Worm (Caenorhabditis elegans) whole organism, young adult: ENCODE measurements around the gene ceh-21.

Source experiments
- B0019.2 ChIP-seq: fragments of 200-800 bp; sonication (Bioruptor generic); conservative IDR thresholded peaks from 2 replicates; pipeline ENCODE4 v1.3.6; 2022; ENCODE audit warnings: missing genetic modification reagents, missing genetic modification characterization, missing compliant biosample characterization
- B0261.1 ChIP-seq: sonication (generic microtip); optimal IDR thresholded peaks from 2 replicates; lab custom pipeline; 2016; ENCODE audit warnings: mild to moderate bottlenecking, missing genetic modification characterization, moderate library complexity, missing compliant biosample characterization
- B0336.3 ChIP-seq: fragments of 200-800 bp; sonication (Bioruptor generic); IDR thresholded peaks from 2 replicates; pipeline ENCODE4 v1.3.6; 2022; ENCODE audit warnings: missing genetic modification characterization, missing compliant biosample characterization
- C06A6.2 ChIP-seq: fragments of 200-800 bp; sonication (Bioruptor generic); conservative IDR thresholded peaks from 2 replicates; pipeline ENCODE4 v1.3.6; 2022; ENCODE audit warnings: missing genetic modification characterization, missing compliant biosample characterization
- F10E7.11 ChIP-seq: sonication (generic microtip); optimal IDR thresholded peaks from 2 replicates; lab custom pipeline; 2017; ENCODE audit warnings: mild to moderate bottlenecking, missing genetic modification characterization, moderate library complexity, missing compliant biosample characterization
- F39B2.1 ChIP-seq: fragments of 200-800 bp; sonication (Bioruptor generic); IDR thresholded peaks from 2 replicates; pipeline ENCODE4 v1.3.6; 2022; ENCODE audit warnings: missing genetic modification reagents, missing genetic modification characterization, missing compliant biosample characterization
- F49E8.2 ChIP-seq: sonication (generic microtip); optimal IDR thresholded peaks from 3 replicates; lab custom pipeline; 2017; ENCODE audit warnings: missing genetic modification characterization, mild to moderate bottlenecking, missing compliant biosample characterization, antibody characterized with exemption, moderate library complexity; ENCODE audit not compliant: insufficient read depth
- F57A8.1 ChIP-seq: fragments of 200-800 bp; sonication (Bioruptor generic); optimal IDR thresholded peaks from 2 replicates; lab custom pipeline; 2018; ENCODE audit warnings: mild to moderate bottlenecking, missing genetic modification characterization, moderate library complexity, missing compliant biosample characterization
- F57C9.4 ChIP-seq: sonication (generic microtip); optimal IDR thresholded peaks from 2 replicates; lab custom pipeline; 2017; ENCODE audit warnings: mild to moderate bottlenecking, missing genetic modification characterization, missing compliant biosample characterization
- Y53G8AR.9 ChIP-seq: fragments of 200-800 bp; sonication (Bioruptor generic); conservative IDR thresholded peaks from 2 replicates; pipeline ENCODE4 v1.3.6; 2022; ENCODE audit warnings: missing genetic modification reagents, missing genetic modification characterization, missing compliant biosample characterization
- Y56A3A.18 ChIP-seq: fragments of 200-800 bp; sonication (Bioruptor generic); IDR thresholded peaks from 2 replicates; pipeline ENCODE4 v1.3.6; 2022; ENCODE audit warnings: missing genetic modification reagents, missing genetic modification characterization, missing compliant biosample characterization
- ama-1 ChIP-seq, 3 experiments: fragments of 150-350 bp in 1 of 3; sonication (generic microtip) in 2 of 3; optimal IDR thresholded peaks; 2 replicates each; lab custom pipeline; 2014 to 2018; ENCODE audit warnings: missing biosample characterization in 2 of 3, missing genetic modification characterization in 2 of 3, missing genetic modification reagents in 2 of 3
- aptf-2 ChIP-seq: fragments of 200-800 bp; sonication (Bioruptor generic); conservative IDR thresholded peaks from 2 replicates; pipeline ENCODE4 v1.3.6; 2022; ENCODE audit warnings: missing genetic modification reagents, missing genetic modification characterization, missing compliant biosample characterization
- atf-7 ChIP-seq: sonication (generic microtip); optimal IDR thresholded peaks from 2 replicates; lab custom pipeline; 2017; ENCODE audit warnings: mild to moderate bottlenecking, missing genetic modification characterization, missing compliant biosample characterization
- athp-1 ChIP-seq: sonication (generic microtip); optimal IDR thresholded peaks from 2 replicates; lab custom pipeline; 2017; ENCODE audit warnings: mild to moderate bottlenecking, missing genetic modification characterization, missing compliant biosample characterization
- attf-3 ChIP-seq: fragments of 200-800 bp; sonication (Bioruptor generic); conservative IDR thresholded peaks from 2 replicates; pipeline ENCODE4 v1.3.6; 2022; ENCODE audit warnings: missing genetic modification reagents, missing genetic modification characterization, missing compliant biosample characterization
- bed-1 ChIP-seq: fragments of 200-800 bp; sonication (Bioruptor generic); IDR thresholded peaks from 2 replicates; pipeline ENCODE4 v1.3.6; 2022; ENCODE audit warnings: missing genetic modification reagents, missing genetic modification characterization, missing compliant biosample characterization
- bed-2 ChIP-seq: fragments of 200-800 bp; sonication (Bioruptor generic); IDR thresholded peaks from 2 replicates; pipeline ENCODE4 v1.3.6; 2022; ENCODE audit warnings: missing genetic modification reagents, missing genetic modification characterization, missing compliant biosample characterization
- cebp-1 ChIP-seq, 2 experiments: fragments of 200-800 bp in 1 of 2; sonication (Bioruptor generic) in 1 of 2; sonication (generic microtip) in 1 of 2; IDR thresholded peaks in 1 of 2; optimal IDR thresholded peaks in 1 of 2; 2 replicates each; pipeline versions ENCODE4 v1.3.6 to Lab custom; 2017 to 2022; ENCODE audit warnings: missing compliant biosample characterization in 2 of 2, missing genetic modification characterization in 2 of 2, mild to moderate bottlenecking in 1 of 2, missing genetic modification reagents in 1 of 2, moderate library complexity in 1 of 2
- cebp-2 ChIP-seq: fragments of 200-800 bp; sonication (Bioruptor generic); IDR thresholded peaks from 2 replicates; pipeline ENCODE4 v1.3.6; 2022; ENCODE audit warnings: missing genetic modification characterization, missing compliant biosample characterization
- dpff-1 ChIP-seq: sonication (generic microtip); optimal IDR thresholded peaks from 2 replicates; lab custom pipeline; 2017; ENCODE audit warnings: mild to moderate bottlenecking, missing genetic modification characterization, missing compliant biosample characterization
- dpl-1 ChIP-seq: fragments of 150-350 bp; optimal IDR thresholded peaks from 2 replicates; lab custom pipeline; 2014; ENCODE audit warnings: missing biosample characterization, missing genetic modification reagents, missing genetic modification characterization
- ets-4 ChIP-seq: fragments of 200-800 bp; sonication (Bioruptor generic); optimal IDR thresholded peaks from 2 replicates; lab custom pipeline; 2018; ENCODE audit warnings: mild to moderate bottlenecking, missing genetic modification characterization, missing compliant biosample characterization
- hlh-26 ChIP-seq: fragments of 200-800 bp; sonication (Bioruptor generic); conservative IDR thresholded peaks from 2 replicates; pipeline ENCODE4 v1.3.6; 2022; ENCODE audit warnings: missing genetic modification reagents, missing genetic modification characterization, missing compliant biosample characterization
- hsf-1 ChIP-seq: fragments of 200-800 bp; sonication (Bioruptor generic); IDR thresholded peaks from 2 replicates; pipeline ENCODE4 v1.3.6; 2022; ENCODE audit warnings: missing genetic modification reagents, missing genetic modification characterization, missing compliant biosample characterization
- lin-35 ChIP-seq, 3 experiments: fragments of 150-350 bp in 2 of 3; sonication (generic microtip) in 1 of 3; optimal IDR thresholded peaks; 2 replicates each; lab custom pipeline; 2014 to 2018; ENCODE audit warnings: missing biosample characterization in 3 of 3, missing genetic modification characterization in 3 of 3, missing genetic modification reagents in 3 of 3
- lsl-1 ChIP-seq: fragments of 200-800 bp; sonication (Bioruptor generic); optimal IDR thresholded peaks from 2 replicates; lab custom pipeline; 2018; ENCODE audit warnings: mild to moderate bottlenecking, missing genetic modification characterization, moderate library complexity, missing compliant biosample characterization
- lsy-27 ChIP-seq: sonication (generic microtip); optimal IDR thresholded peaks from 2 replicates; lab custom pipeline; 2017; ENCODE audit warnings: missing genetic modification characterization, mild to moderate bottlenecking, missing compliant biosample characterization, antibody characterized with exemption, missing genotype, borderline replicate concordance; ENCODE audit not compliant: insufficient read depth
- madf-10 ChIP-seq: sonication (generic microtip); optimal IDR thresholded peaks from 2 replicates; lab custom pipeline; 2016; ENCODE audit warnings: mild to moderate bottlenecking, missing genetic modification characterization, missing compliant biosample characterization
- madf-6 ChIP-seq: fragments of 200-800 bp; sonication (Bioruptor generic); IDR thresholded peaks from 2 replicates; pipeline ENCODE4 v1.3.6; 2022; ENCODE audit warnings: missing genetic modification reagents, missing genetic modification characterization, missing compliant biosample characterization
- mel-28 ChIP-seq: sonication (generic microtip); optimal IDR thresholded peaks from 2 replicates; lab custom pipeline; 2016; ENCODE audit warnings: borderline replicate concordance, mild to moderate bottlenecking, missing genetic modification characterization, missing compliant biosample characterization
- mes-4 ChIP-seq: sonication (generic microtip); optimal IDR thresholded peaks from 2 replicates; lab custom pipeline; 2016; ENCODE audit warnings: missing genotype, missing genetic modification characterization, missing compliant biosample characterization
- nfyb-1 ChIP-seq: fragments of 200-800 bp; sonication (Bioruptor generic); IDR thresholded peaks from 2 replicates; pipeline ENCODE4 v1.3.6; 2022; ENCODE audit warnings: missing genetic modification reagents, missing genetic modification characterization, missing compliant biosample characterization
- nhr-120 ChIP-seq: fragments of 200-800 bp; sonication (Bioruptor generic); IDR thresholded peaks from 2 replicates; pipeline ENCODE4 v1.3.6; 2022; ENCODE audit warnings: missing genetic modification characterization, missing compliant biosample characterization
- nhr-80 ChIP-seq: sonication (generic microtip); optimal IDR thresholded peaks from 2 replicates; lab custom pipeline; 2016; ENCODE audit warnings: missing genetic modification characterization, missing compliant biosample characterization
- nhr-90 ChIP-seq: sonication (generic microtip); optimal IDR thresholded peaks from 2 replicates; lab custom pipeline; 2016; ENCODE audit warnings: missing genotype, mild to moderate bottlenecking, missing genetic modification characterization, missing compliant biosample characterization
- pha-4 ChIP-seq: fragments of 150-350 bp; sonication (generic microtip); optimal IDR thresholded peaks from 2 replicates; lab custom pipeline; 2014; ENCODE audit warnings: missing biosample characterization, missing genetic modification reagents, missing genetic modification characterization
- sdz-38 ChIP-seq: sonication (generic microtip); optimal IDR thresholded peaks from 2 replicates; lab custom pipeline; 2016; ENCODE audit warnings: missing genotype, missing genetic modification characterization, missing compliant biosample characterization
- sea-2 ChIP-seq: fragments of 200-800 bp; sonication (Bioruptor generic); IDR thresholded peaks from 2 replicates; pipeline ENCODE4 v1.3.6; 2022; ENCODE audit warnings: missing genetic modification characterization, missing compliant biosample characterization
- snpc-4 ChIP-seq, 5 experiments: fragments of 150-350 bp in 1 of 5; sonication (generic microtip) in 4 of 5; optimal IDR thresholded peaks; 2 replicates each; lab custom pipeline; 2014 to 2018; ENCODE audit warnings: missing genetic modification characterization in 5 of 5, missing biosample characterization in 3 of 5, antibody characterized with exemption in 2 of 5, mild to moderate bottlenecking in 2 of 5, missing compliant biosample characterization in 2 of 5, missing genotype in 2 of 5, moderate library complexity in 2 of 5, missing genetic modification reagents in 1 of 5
- tbp1 ChIP-seq: fragments of 200-800 bp; sonication (Bioruptor generic); optimal IDR thresholded peaks from 2 replicates; lab custom pipeline; 2018; ENCODE audit warnings: mild to moderate bottlenecking, missing genetic modification characterization, missing compliant biosample characterization
- tlf-1 ChIP-seq: fragments of 200-800 bp; sonication (Bioruptor generic); optimal IDR thresholded peaks from 2 replicates; lab custom pipeline; 2018; ENCODE audit warnings: mild to moderate bottlenecking, missing genetic modification characterization, missing compliant biosample characterization
- zim-3 ChIP-seq: sonication (generic microtip); optimal IDR thresholded peaks from 2 replicates; lab custom pipeline; 2017; ENCODE audit warnings: mild to moderate bottlenecking, missing genetic modification characterization, moderate library complexity, missing compliant biosample characterization
- ztf-18 ChIP-seq: sonication (generic microtip); optimal IDR thresholded peaks from 2 replicates; lab custom pipeline; 2016; ENCODE audit warnings: missing genotype, mild to moderate bottlenecking, missing genetic modification characterization, missing compliant biosample characterization
- ztf-22 ChIP-seq: fragments of 200-800 bp; sonication (Bioruptor generic); optimal IDR thresholded peaks from 2 replicates; lab custom pipeline; 2018; ENCODE audit warnings: mild to moderate bottlenecking, missing genetic modification characterization, moderate library complexity, missing compliant biosample characterization
- ztf-26 ChIP-seq: sonication (generic microtip); optimal IDR thresholded peaks from 2 replicates; lab custom pipeline; 2017; ENCODE audit warnings: missing genetic modification characterization, missing compliant biosample characterization

The ceh-21 gene

DNA sequence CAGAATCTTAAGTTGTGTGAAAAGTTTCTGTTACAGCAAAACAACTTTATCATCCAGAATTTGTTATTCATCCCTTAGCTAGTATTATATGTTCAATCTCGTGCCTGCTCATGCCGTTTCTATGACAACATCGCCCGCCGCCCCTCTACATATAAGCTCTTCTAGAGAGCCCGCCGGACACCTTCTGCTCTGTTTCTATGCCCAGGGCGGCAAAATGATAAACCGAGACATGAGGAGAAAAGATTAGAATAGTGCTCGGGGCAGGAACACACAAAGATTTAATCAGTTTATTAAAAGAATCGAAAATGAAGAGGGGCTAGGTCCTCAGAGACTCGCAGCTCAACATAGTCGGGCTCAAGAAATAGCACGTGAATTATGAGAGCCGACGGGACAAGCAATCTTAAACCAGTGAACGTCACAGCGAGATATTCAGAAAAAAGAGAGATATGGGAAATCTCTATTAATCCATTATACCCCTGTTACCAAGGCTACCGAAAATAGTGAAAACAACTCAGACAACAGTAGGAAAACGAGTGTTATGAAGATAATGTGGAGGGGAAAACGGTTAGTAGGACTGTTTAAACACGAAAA lies 36.0 kb upstream of the ceh-21 start (continued):
- TF ChIP-seq F57C9.4 = no peak
- TF ChIP-seq C06A6.2 = no peak
- TF ChIP-seq cebp-1 (GFP tag; IDR thresholded peaks at IDR 0.05; lab: Robert Waterston, UW) = no peak
- TF ChIP-seq cebp-1 (tag; optimal IDR thresholded peaks at IDR 0.05; lab: Kevin White, UChicago) = peak; percentile 80
- TF ChIP-seq sdz-38 = no peak
- TF ChIP-seq lin-35 (GFP tag; optimal IDR thresholded peaks at IDR 0.05; lab: Kevin White, UChicago) = peak in 1 of 3 experiments; percentile 81
- TF ChIP-seq lsl-1 (GFP tag; lab: Kevin White, UChicago) = no peak
- no peak for TF ChIP-seq mel-28 (tag; lab: Kevin White, UChicago)
- no peak for TF ChIP-seq lsy-27 (tag; lab: Kevin White, UChicago)
- peak; percentile 31 for TF ChIP-seq F10E7.11 (tag; lab: Kevin White, UChicago)
- no peak for TF ChIP-seq hsf-1 (GFP tag; lab: Robert Waterston, UW)
- no peak for TF ChIP-seq aptf-2 (GFP tag; lab: Robert Waterston, UW)
- no peak for TF ChIP-seq mes-4 (tag; lab: Kevin White, UChicago)
- no peak for TF ChIP-seq nhr-120 (GFP tag; lab: Robert Waterston, UW)
- TF ChIP-seq zim-3 (tag; lab: Kevin White, UChicago) = no peak
- TF ChIP-seq nhr-90 (tag; lab: Kevin White, UChicago) = peak; percentile 10
- no peak for TF ChIP-seq B0019.2 (GFP tag; lab: Robert Waterston, UW)
- TF ChIP-seq pha-4 (tag; lab: Kevin White, UChicago) = no peak
- peak; percentile 9 for TF ChIP-seq ets-4 (GFP tag; lab: Kevin White, UChicago)
- peak; percentile 41 for TF ChIP-seq ztf-26 (tag; lab: Kevin White, UChicago)
- no peak for TF ChIP-seq ztf-22
- no peak for TF ChIP-seq sea-2
- no peak for TF ChIP-seq nfyb-1 (GFP tag; lab: Robert Waterston, UW)
- peak; percentile 61 for TF ChIP-seq tbp1 (GFP tag; lab: Kevin White, UChicago)
- TF ChIP-seq ztf-18 (tag; lab: Kevin White, UChicago) = no peak
- TF ChIP-seq dpff-1 = no peak
- peak; percentile 72 for TF ChIP-seq tlf-1 (GFP tag; lab: Kevin White, UChicago)
- TF ChIP-seq bed-1 = no peak
- no peak for TF ChIP-seq snpc-4 (GFP tag; optimal IDR thresholded peaks at IDR 0.05; lab: Kevin White, UChicago)
- TF ChIP-seq snpc-4 (tag; optimal IDR thresholded peaks at IDR 0.05; lab: Kevin White, UChicago) = peak in 2 of 4 experiments; percentile 15 to 29

DNA sequence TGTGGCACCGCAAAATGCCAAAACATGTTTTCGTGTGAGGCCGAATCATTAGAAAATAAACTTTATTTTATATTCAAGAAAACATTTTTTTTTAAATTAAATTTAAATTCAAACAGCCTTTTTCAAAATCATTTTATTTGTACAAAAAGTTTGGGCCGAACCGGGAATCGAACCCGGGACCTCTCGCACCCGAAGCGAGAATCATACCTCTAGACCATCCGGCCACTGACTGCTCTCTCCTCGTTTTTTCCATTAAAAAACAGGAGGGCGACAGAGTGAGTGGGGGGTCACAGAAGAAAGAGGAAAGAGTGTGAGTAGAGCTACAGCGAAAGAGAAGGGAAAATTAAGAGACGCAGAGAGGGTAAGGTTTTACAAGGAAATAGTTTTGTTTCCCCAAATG lies 28.1 kb upstream of the ceh-21 start:
- peak; percentile 80; the same call in 1 of the 2 replicates for TF ChIP-seq cebp-2
- TF ChIP-seq B0336.3 (GFP tag; lab: Robert Waterston, UW) = no peak
- TF ChIP-seq F39B2.1 = no peak
- TF ChIP-seq ets-4 (GFP tag; lab: Kevin White, UChicago) = no peak
- no peak for TF ChIP-seq nhr-80 (tag; lab: Kevin White, UChicago)
- TF ChIP-seq bed-2 = no peak
- peak; percentile 56 for TF ChIP-seq ztf-26 (tag; lab: Kevin White, UChicago)
- peak; percentile 59 for TF ChIP-seq atf-7
- TF ChIP-seq F57A8.1 (GFP tag; lab: Kevin White, UChicago) = no peak
- no peak for TF ChIP-seq ama-1 (optimal IDR thresholded peaks at IDR 0.05; lab: Kevin White, UChicago)
- TF ChIP-seq ama-1 (GFP tag; optimal IDR thresholded peaks at IDR 0.05; lab: Kevin White, UChicago) = peak; percentile 38 to 55
- TF ChIP-seq dpl-1 (GFP tag; lab: Kevin White, UChicago) = no peak
- TF ChIP-seq Y53G8AR.9 (GFP tag; lab: Robert Waterston, UW) = no peak
- TF ChIP-seq tlf-1 (GFP tag; lab: Kevin White, UChicago) = peak; percentile 36
- TF ChIP-seq F49E8.2 (tag; lab: Kevin White, UChicago) = no peak
- TF ChIP-seq Y56A3A.18 (GFP tag; lab: Robert Waterston, UW) = peak; percentile 93
- TF ChIP-seq sdz-38 = no peak
- no peak for TF ChIP-seq lin-35 (GFP tag; optimal IDR thresholded peaks at IDR 0.05; lab: Kevin White, UChicago)
- TF ChIP-seq madf-10 (tag; lab: Kevin White, UChicago) = peak; percentile 53
- TF ChIP-seq madf-6 = no peak
- no peak for TF ChIP-seq athp-1 (tag; lab: Kevin White, UChicago)
- TF ChIP-seq attf-3 (GFP tag; lab: Robert Waterston, UW) = no peak
- TF ChIP-seq B0261.1 (tag; lab: Kevin White, UChicago) = peak; percentile 95
- TF ChIP-seq hlh-26 (GFP tag; lab: Robert Waterston, UW) = no peak
